Fruit fly (Drosophila melanogaster): ENCODE measurements around the gene CG42537.

Gene CG42537

dm6 chr3R:6345814-6346213 lies 31.8 kb upstream of the CG42537 start, which contains the start of the genes SmD2 and CG18048 (continued):
- TF ChIP-seq CG13424 (tag; optimal IDR thresholded peaks at IDR 0.05) (peak; percentile 32), CG14441 (GFP tag; IDR thresholded peaks at IDR 0.05) (no peak), Atf6 (GFP tag; IDR thresholded peaks at IDR 0.05) (no peak), CG7928 (GFP tag; optimal IDR thresholded peaks at IDR 0.05) (peak; percentile 93), ci (GFP tag; IDR thresholded peaks at IDR 0.05) (no peak), CG13775 (GFP tag; optimal IDR thresholded peaks at IDR 0.05) (peak; percentile 27), Adf1 (GFP tag; IDR thresholded peaks at IDR 0.05) (no peak), CG9437 (GFP tag; optimal IDR thresholded peaks at IDR 0.05) (no peak), cwo (GFP tag; optimal IDR thresholded peaks at IDR 0.05) (no peak), hkb (optimal IDR thresholded peaks at IDR 0.05) (peak; percentile 43), hkb (GFP tag; IDR thresholded peaks at IDR 0.05) (no peak), bbx (GFP tag; IDR thresholded peaks at IDR 0.05; ENCODE audit: partially characterized antibody) (no peak), Meics (GFP tag; optimal IDR thresholded peaks at IDR 0.05) (peak; percentile 13), CG6689 (GFP tag; IDR thresholded peaks at IDR 0.05) (no peak), run (tag; optimal IDR thresholded peaks at IDR 0.05) (no peak), CG10274 (GFP tag; optimal IDR thresholded peaks at IDR 0.05) (no peak), CG11696 (GFP tag; IDR thresholded peaks at IDR 0.05) (no peak), cato (GFP tag; optimal IDR thresholded peaks at IDR 0.05; ENCODE audit: borderline replicate concordance) (no peak), Dbx (GFP tag; IDR thresholded peaks at IDR 0.05) (0 out of 3 replicates have a peak, but pooled peaks have one; percentile 34), nau (GFP tag; optimal IDR thresholded peaks at IDR 0.05) (no peak), zen2 (GFP tag; IDR thresholded peaks at IDR 0.05; ENCODE audit: partially characterized antibody) (no peak; the same call in 2 of the 3 replicates), CG18262 (tag; optimal IDR thresholded peaks at IDR 0.05) (peak; percentile 9), jumu (GFP tag; optimal IDR thresholded peaks at IDR 0.05) (no peak), Hsf (GFP tag; optimal IDR thresholded peaks at IDR 0.05) (no peak), chn (GFP tag; optimal IDR thresholded peaks at IDR 0.05) (no peak), Sry-β (GFP tag; optimal IDR thresholded peaks at IDR 0.05) (no peak), tx (GFP tag; optimal IDR thresholded peaks at IDR 0.05) (no peak), Xrp1 (GFP tag; IDR thresholded peaks at IDR 0.05) (no peak), CG18619 (GFP tag; optimal IDR thresholded peaks at IDR 0.05) (no peak), kni (GFP tag; optimal IDR thresholded peaks at IDR 0.05) (no peak), CG11723 (GFP tag; optimal IDR thresholded peaks at IDR 0.05) (no peak), inv (GFP tag; IDR thresholded peaks at IDR 0.05; ENCODE audit: partially characterized antibody) (peak; percentile 75), Blimp-1 (GFP tag; optimal IDR thresholded peaks at IDR 0.05) (peak; percentile 4), CG1024 (GFP tag; IDR thresholded peaks at IDR 0.05) (no peak), CG7372 (GFP tag; IDR thresholded peaks at IDR 0.05) (no peak), CG34422 (GFP tag; IDR thresholded peaks at IDR 0.05) (0 out of 3 replicates have a peak, but pooled peaks have one; percentile 51), Fer2 (tag; optimal IDR thresholded peaks at IDR 0.05) (no peak), CG6254 (GFP tag; optimal IDR thresholded peaks at IDR 0.05) (peak; percentile 43), ap (GFP tag; IDR thresholded peaks at IDR 0.05) (no peak), pita (GFP tag; optimal IDR thresholded peaks at IDR 0.05) (no peak), CG9609 (GFP tag; optimal IDR thresholded peaks at IDR 0.05) (no peak), pan (optimal IDR thresholded peaks at IDR 0.05) (no peak), pan (GFP tag; optimal IDR thresholded peaks at IDR 0.05 in 1 of 2, IDR thresholded peaks at IDR 0.05 in 1 of 2) (no peak), pros (GFP tag; optimal IDR thresholded peaks at IDR 0.05) (no peak), CG11504 (tag; optimal IDR thresholded peaks at IDR 0.05) (peak; percentile 38), wor (GFP tag; IDR thresholded peaks at IDR 0.05) (no peak), CG15514 (GFP tag; optimal IDR thresholded peaks at IDR 0.05) (peak; percentile 76), lola (GFP tag; optimal IDR thresholded peaks at IDR 0.05) (peak in 1 of 3 experiments; percentile 10), MESR4 (GFP tag; optimal IDR thresholded peaks at IDR 0.05) (no peak), CG31441 (GFP tag; IDR thresholded peaks at IDR 0.05) (peak; percentile 33; the same call in 1 of the 2 replicates), Max (GFP tag; optimal IDR thresholded peaks at IDR 0.05) (peak; percentile 72)

All from whole organism, embryonic.